Fruit fly (Drosophila melanogaster) whole organism, embryonic: ENCODE data around the gene CG11842.

ENCODE experiments used
- ATbp ChIP-seq: fragments of 200-800 bp; sonication (Bioruptor generic); optimal IDR thresholded peaks from 2 replicates; lab custom pipeline; 2017; ENCODE audit warnings: missing biosample characterization, mild to moderate bottlenecking, missing genetic modification characterization, missing genetic modification reagents
- Ada2b ChIP-seq: fragments of 200-800 bp; sonication (Bioruptor generic); IDR thresholded peaks from 2 replicates; pipeline ENCODE4 v1.3.6; 2022; ENCODE audit warnings: missing biosample characterization, missing genetic modification characterization
- CG10147 ChIP-seq: fragments of 200-800 bp; sonication (Bioruptor generic); optimal IDR thresholded peaks from 2 replicates; lab custom pipeline; 2019; ENCODE audit warnings: missing biosample characterization, mild to moderate bottlenecking, missing genetic modification characterization, moderate library complexity
- CG10274 ChIP-seq: fragments of 200-800 bp; sonication (Bioruptor generic); optimal IDR thresholded peaks from 3 replicates; lab custom pipeline; 2017; ENCODE audit warnings: missing biosample characterization, mild to moderate bottlenecking, missing genetic modification characterization
- CG13894 ChIP-seq: fragments of 200-800 bp; sonication (Bioruptor generic); optimal IDR thresholded peaks from 3 replicates; lab custom pipeline; 2018; ENCODE audit warnings: missing biosample characterization, mild to moderate bottlenecking, missing genetic modification characterization, moderate library complexity
- CG1647 ChIP-seq: fragments of 200-800 bp; sonication (Bioruptor generic); optimal IDR thresholded peaks from 3 replicates; lab custom pipeline; 2016; ENCODE audit warnings: missing biosample characterization, missing genetic modification characterization
- CG17568 ChIP-seq: fragments of 200-800 bp; sonication (Bioruptor generic); optimal IDR thresholded peaks from 2 replicates; lab custom pipeline; 2018; ENCODE audit warnings: missing biosample characterization, mild to moderate bottlenecking, missing genetic modification characterization, moderate library complexity
- CG1832 ChIP-seq: fragments of 200-800 bp; sonication (Bioruptor generic); optimal IDR thresholded peaks from 2 replicates; lab custom pipeline; 2017; ENCODE audit warnings: missing biosample characterization, mild to moderate bottlenecking, missing genetic modification characterization, inconsistent platforms
- CG18476 ChIP-seq: fragments of 200-800 bp; sonication (Bioruptor generic); optimal IDR thresholded peaks from 2 replicates; lab custom pipeline; 2016; ENCODE audit warnings: missing biosample characterization, mild to moderate bottlenecking, missing genetic modification characterization
- CG2120 ChIP-seq: fragments of 200-800 bp; sonication (Bioruptor generic); optimal IDR thresholded peaks from 3 replicates; lab custom pipeline; 2016; ENCODE audit warnings: missing biosample characterization, missing genetic modification characterization
- CG42726 ChIP-seq: fragments of 200-800 bp; sonication (Bioruptor generic); IDR thresholded peaks from 2 replicates; pipeline ENCODE4 v1.3.6; 2022; ENCODE audit warnings: missing biosample characterization, missing genetic modification characterization; ENCODE audit not compliant: partially characterized antibody
- CG4707 ChIP-seq: fragments of 200-800 bp; sonication (Bioruptor generic); optimal IDR thresholded peaks from 2 replicates; lab custom pipeline; 2018; ENCODE audit warnings: missing biosample characterization, mild to moderate bottlenecking, missing genetic modification characterization, moderate library complexity
- CG4730 ChIP-seq: fragments of 200-800 bp; sonication (Bioruptor generic); IDR thresholded peaks from 2 replicates; pipeline ENCODE4 v1.3.6; 2022; ENCODE audit warnings: missing biosample characterization, missing genetic modification characterization
- CG6689 ChIP-seq: fragments of 200-800 bp; sonication (Bioruptor generic); IDR thresholded peaks from 2 replicates; pipeline ENCODE4 v1.3.6; 2022; ENCODE audit warnings: missing biosample characterization, missing genetic modification characterization
- CG7745 ChIP-seq: fragments of 200-800 bp; sonication (Bioruptor generic); optimal IDR thresholded peaks from 2 replicates; lab custom pipeline; 2018; ENCODE audit warnings: missing biosample characterization, mild to moderate bottlenecking, missing genetic modification characterization, moderate library complexity
- CG7987 ChIP-seq: fragments of 200-800 bp; sonication (Bioruptor generic); optimal IDR thresholded peaks from 2 replicates; lab custom pipeline; 2018; ENCODE audit warnings: missing biosample characterization, mild to moderate bottlenecking, missing genetic modification characterization, moderate library complexity
- CG9609 ChIP-seq: fragments of 200-800 bp; sonication (Bioruptor generic); optimal IDR thresholded peaks from 3 replicates; lab custom pipeline; 2016; ENCODE audit warnings: missing biosample characterization, missing genetic modification characterization
- CHES-1-like ChIP-seq: fragments of 200-800 bp; sonication (Bioruptor generic); optimal IDR thresholded peaks from 2 replicates; lab custom pipeline; 2016; ENCODE audit warnings: missing biosample characterization, missing genetic modification characterization
- Dip3 ChIP-seq: fragments of 200-800 bp; sonication (Bioruptor generic); optimal IDR thresholded peaks from 3 replicates; lab custom pipeline; 2016; ENCODE audit warnings: missing biosample characterization, missing genetic modification characterization
- E2f1 ChIP-seq: fragments of 200-800 bp; sonication (Bioruptor generic); IDR thresholded peaks from 2 replicates; pipeline ENCODE4 v1.3.6; 2022; ENCODE audit warnings: missing biosample characterization, missing genetic modification characterization
- Gug ChIP-seq: fragments of 200-800 bp; sonication (Bioruptor generic); IDR thresholded peaks from 4 replicates; pipeline ENCODE4 v1.3.6; 2022; ENCODE audit warnings: missing biosample characterization, missing genetic modification characterization
- Hey ChIP-seq: fragments of 200-800 bp; sonication (Bioruptor generic); optimal IDR thresholded peaks from 3 replicates; lab custom pipeline; 2018; ENCODE audit warnings: missing biosample characterization, mild to moderate bottlenecking, missing genetic modification characterization
- HmgZ ChIP-seq: fragments of 200-800 bp; sonication (Bioruptor generic); optimal IDR thresholded peaks from 2 replicates; lab custom pipeline; 2018; ENCODE audit warnings: missing biosample characterization, mild to moderate bottlenecking, missing genetic modification characterization
- Mes4 ChIP-seq: fragments of 200-800 bp; sonication (Bioruptor generic); optimal IDR thresholded peaks from 2 replicates; lab custom pipeline; 2016; ENCODE audit warnings: missing biosample characterization, missing genetic modification characterization
- NFAT ChIP-seq: fragments of 200-800 bp; sonication (Bioruptor generic); IDR thresholded peaks from 2 replicates; pipeline ENCODE4 v1.3.6; 2022; ENCODE audit warnings: missing biosample characterization, missing genetic modification characterization
- Nf-YC ChIP-seq: fragments of 200-800 bp; optimal IDR thresholded peaks from 3 replicates; lab custom pipeline; 2019; ENCODE audit warnings: missing biosample characterization, mild to moderate bottlenecking, missing genetic modification characterization, moderate library complexity
- Ravus ChIP-seq: fragments of 200-800 bp; sonication (Bioruptor generic); IDR thresholded peaks from 2 replicates; pipeline ENCODE4 v1.3.6; 2022; ENCODE audit warnings: missing biosample characterization, missing genetic modification characterization
- Usf ChIP-seq: fragments of 200-800 bp; sonication (Bioruptor generic); optimal IDR thresholded peaks from 2 replicates; lab custom pipeline; 2017; ENCODE audit warnings: missing genotype, missing biosample characterization, missing genetic modification characterization
- Vsx1 ChIP-seq: fragments of 200-800 bp; sonication (Bioruptor generic); optimal IDR thresholded peaks from 2 replicates; lab custom pipeline; 2017; ENCODE audit warnings: missing biosample characterization, mild to moderate bottlenecking, missing genetic modification characterization, missing genetic modification reagents
- bbx ChIP-seq: fragments of 200-800 bp; sonication (Bioruptor generic); IDR thresholded peaks from 2 replicates; pipeline ENCODE4 v1.3.6; 2022; ENCODE audit warnings: missing biosample characterization, missing genetic modification characterization; ENCODE audit not compliant: partially characterized antibody
- bigmax ChIP-seq: fragments of 200-800 bp; sonication (Bioruptor generic); optimal IDR thresholded peaks from 2 replicates; lab custom pipeline; 2018; ENCODE audit warnings: missing biosample characterization, mild to moderate bottlenecking, missing genetic modification characterization
- br ChIP-seq: fragments of >200 bp; optimal IDR thresholded peaks from 2 replicates; lab custom pipeline; 2017
- cas ChIP-seq: fragments of 200-800 bp; sonication (Bioruptor generic); IDR thresholded peaks from 2 replicates; pipeline ENCODE4 v1.3.6; 2022; ENCODE audit warnings: missing biosample characterization, missing genetic modification characterization
- dysf ChIP-seq: fragments of 200-800 bp; sonication (Bioruptor generic); IDR thresholded peaks from 3 replicates; pipeline ENCODE4 v1.3.6; 2022; ENCODE audit warnings: missing biosample characterization, missing genetic modification characterization
- ems ChIP-seq: fragments of 200-800 bp; sonication (Bioruptor generic); optimal IDR thresholded peaks from 3 replicates; lab custom pipeline; 2016; ENCODE audit warnings: missing biosample characterization, missing genetic modification characterization
- ewg ChIP-seq: fragments of 200-800 bp; sonication (Bioruptor generic); optimal IDR thresholded peaks from 3 replicates; lab custom pipeline; 2017; ENCODE audit warnings: mild to moderate bottlenecking, missing biosample characterization, missing genetic modification reagents, missing genetic modification characterization
- gem ChIP-seq: fragments of 200-800 bp; sonication (Bioruptor generic); optimal IDR thresholded peaks from 2 replicates; lab custom pipeline; 2019; ENCODE audit warnings: missing biosample characterization, mild to moderate bottlenecking, missing genetic modification characterization, moderate library complexity
- h ChIP-seq: fragments of >200 bp; optimal IDR thresholded peaks from 2 replicates; lab custom pipeline; 2017
- hb ChIP-seq: fragments of 200-800 bp; sonication (Bioruptor generic); IDR thresholded peaks from 3 replicates; pipeline ENCODE4 v1.3.6; 2022; ENCODE audit warnings: missing biosample characterization, missing genetic modification characterization; ENCODE audit not compliant: partially characterized antibody
- kay ChIP-seq: fragments of 200-800 bp; sonication (Bioruptor generic); optimal IDR thresholded peaks from 2 replicates; lab custom pipeline; 2016; ENCODE audit warnings: missing biosample characterization, missing genetic modification characterization
- klu ChIP-seq: fragments of 200-800 bp; sonication (Bioruptor generic); IDR thresholded peaks from 2 replicates; pipeline ENCODE4 v1.3.6; 2022; ENCODE audit warnings: missing biosample characterization, missing genetic modification characterization
- lab ChIP-seq: fragments of 200-800 bp; sonication (Bioruptor generic); optimal IDR thresholded peaks from 3 replicates; lab custom pipeline; 2017; ENCODE audit warnings: missing biosample characterization, missing genetic modification characterization, mild to moderate bottlenecking, moderate library complexity, missing genetic modification reagents
- lmd ChIP-seq: fragments of 200-800 bp; sonication (Bioruptor generic); IDR thresholded peaks from 2 replicates; pipeline ENCODE4 v1.3.6; 2022; ENCODE audit warnings: missing biosample characterization, missing genetic modification characterization
- lola ChIP-seq, 3 experiments: fragments of >200 bp in 2 of 3; fragments of 200-800 bp in 1 of 3; sonication (Bioruptor generic) in 1 of 3; optimal IDR thresholded peaks; 2 replicates each; lab custom pipeline; 2017 to 2019; ENCODE audit warnings: missing biosample characterization in 3 of 3, missing genetic modification characterization in 3 of 3, mild to moderate bottlenecking in 1 of 3, moderate library complexity in 1 of 3
- mld ChIP-seq: fragments of 200-800 bp; sonication (Bioruptor generic); IDR thresholded peaks from 3 replicates; pipeline ENCODE4 v1.3.6; 2022; ENCODE audit warnings: missing biosample characterization, missing genetic modification characterization; ENCODE audit not compliant: partially characterized antibody
- odd ChIP-seq: fragments of 200-800 bp; sonication (Bioruptor generic); optimal IDR thresholded peaks from 2 replicates; lab custom pipeline; 2017; ENCODE audit warnings: missing biosample characterization, mild to moderate bottlenecking, missing genetic modification characterization
- prd ChIP-seq, 3 experiments: fragments of >200 bp in 2 of 3; fragments of 200-800 bp in 1 of 3; sonication (Bioruptor generic) in 1 of 3; optimal IDR thresholded peaks in 2 of 3; IDR thresholded peaks in 1 of 3; 2 replicates in 2 of 3; 3 replicates in 1 of 3; pipeline versions ENCODE4 v1.3.6 to Lab custom; 2017 to 2022; ENCODE audit warnings: missing biosample characterization in 1 of 3, missing genetic modification characterization in 1 of 3
- repo ChIP-seq: fragments of 200-800 bp; sonication (Bioruptor generic); optimal IDR thresholded peaks from 2 replicates; lab custom pipeline; 2016; ENCODE audit warnings: missing biosample characterization, missing genetic modification characterization
- sr ChIP-seq: fragments of 200-800 bp; sonication (Bioruptor generic); IDR thresholded peaks from 3 replicates; pipeline ENCODE4 v1.3.6; 2022; ENCODE audit warnings: missing biosample characterization, missing genetic modification characterization
- tna ChIP-seq: fragments of 200-800 bp; sonication (Bioruptor generic); IDR thresholded peaks from 2 replicates; pipeline ENCODE4 v1.3.6; 2022; ENCODE audit warnings: missing biosample characterization, missing genetic modification characterization; ENCODE audit not compliant: partially characterized antibody
- wek ChIP-seq: fragments of 200-800 bp; sonication (Bioruptor generic); optimal IDR thresholded peaks from 3 replicates; lab custom pipeline; 2018; ENCODE audit warnings: missing biosample characterization, mild to moderate bottlenecking, missing genetic modification characterization, moderate library complexity

Gene CG11842

dm6 chr3R:29089662-29090007, 37.2 kb downstream of the CG11842 start (continued):
- TF ChIP-seq CG9609 (GFP tag; lab: Kevin White, UChicago) (no peak), prd (optimal IDR thresholded peaks at IDR 0.05; lab: Kevin White, UChicago) (no peak), prd (GFP tag; IDR thresholded peaks at IDR 0.05; lab: Robert Waterston, UW) (peak; percentile 65; the same call in 1 of the 3 replicates), cas (GFP tag; lab: Robert Waterston, UW) (no peak), hb (GFP tag; lab: Robert Waterston, UW) (no peak), CG18476 (GFP tag; lab: Kevin White, UChicago) (peak; percentile 23), CG4707 (GFP tag; lab: Kevin White, UChicago) (no peak), CG10274 (GFP tag; lab: Kevin White, UChicago) (peak; percentile 20), Ravus (GFP tag; lab: Robert Waterston, UW) (no peak), Hey (tag; lab: Kevin White, UChicago) (no peak), lola (GFP tag; optimal IDR thresholded peaks at IDR 0.05; lab: Kevin White, UChicago) (no peak), bbx (GFP tag; lab: Robert Waterston, UW) (no peak), mld (GFP tag; lab: Robert Waterston, UW) (no peak), gem (tag; lab: Kevin White, UChicago) (peak; percentile 54), CG7987 (no peak), CG1647 (GFP tag; lab: Kevin White, UChicago) (no peak), bigmax (GFP tag; lab: Kevin White, UChicago) (no peak), sr (peak; percentile 72; the same call in 2 of the 3 replicates), Ada2b (GFP tag; lab: Robert Waterston, UW) (peak; percentile 44; the same call in 1 of the 2 replicates), lmd (GFP tag; lab: Robert Waterston, UW) (peak; percentile 73), ewg (no peak), CG10147 (peak; percentile 31), CG7745 (tag; lab: Kevin White, UChicago) (no peak), E2f1 (peak; percentile 36; the same call in 1 of the 2 replicates), NFAT (GFP tag; lab: Robert Waterston, UW) (peak; percentile 28; the same call in 1 of the 2 replicates), Vsx1 (no peak), odd (no peak), ATbp (GFP tag; lab: Kevin White, UChicago) (no peak), tna (GFP tag; lab: Robert Waterston, UW) (no peak), CG2120 (GFP tag; lab: Kevin White, UChicago) (no peak), repo (peak; percentile 4), Nf-YC (tag; lab: Kevin White, UChicago) (peak; percentile 45), dysf (GFP tag; lab: Robert Waterston, UW) (peak; percentile 83), klu (GFP tag; lab: Robert Waterston, UW) (peak; percentile 57; the same call in 1 of the 2 replicates), h (lab: Kevin White, UChicago) (no peak), CG4730 (GFP tag; lab: Robert Waterston, UW) (peak; percentile 23; the same call in 1 of the 2 replicates), CG17568 (GFP tag; lab: Kevin White, UChicago) (no peak), wek (GFP tag; lab: Kevin White, UChicago) (no peak), CG1832 (GFP tag; lab: Kevin White, UChicago) (no peak), lab (peak; percentile 79), Mes4 (GFP tag; lab: Kevin White, UChicago) (no peak), CG42726 (GFP tag; lab: Robert Waterston, UW) (no peak), kay (no peak), HmgZ (tag; lab: Kevin White, UChicago) (no peak), CG13894 (tag; lab: Kevin White, UChicago) (no peak), CG6689 (GFP tag; lab: Robert Waterston, UW) (peak; percentile 40; the same call in 1 of the 2 replicates), ems (no peak), Dip3 (no peak), Usf (no peak), CHES-1-like (GFP tag; lab: Kevin White, UChicago) (no peak), br (lab: Kevin White, UChicago) (no peak), Gug (GFP tag; lab: Robert Waterston, UW) (peak; percentile 65; the same call in 2 of the 4 replicates)
